Fruit fly (Drosophila melanogaster) whole organism, embryonic: Measurements from ENCODE around the gene CG32462.

Source experiments
- Bgb ChIP-seq: fragments of 200-800 bp; sonication (Bioruptor generic); IDR thresholded peaks from 2 replicates; pipeline ENCODE4 v1.3.6; 2022; ENCODE audit warnings: missing biosample characterization, missing genetic modification characterization; ENCODE audit not compliant: partially characterized antibody
- CG10209 ChIP-seq: fragments of 200-800 bp; sonication (Bioruptor generic); optimal IDR thresholded peaks from 3 replicates; lab custom pipeline; 2017; ENCODE audit warnings: missing biosample characterization, mild to moderate bottlenecking, missing genetic modification characterization, missing genetic modification reagents
- CG11456 ChIP-seq: fragments of 200-800 bp; sonication (Bioruptor generic); IDR thresholded peaks from 3 replicates; pipeline ENCODE4 v1.3.6; 2022; ENCODE audit warnings: missing biosample characterization, missing genetic modification characterization
- CG12155 ChIP-seq: fragments of 200-800 bp; sonication (Bioruptor generic); optimal IDR thresholded peaks from 3 replicates; lab custom pipeline; 2016; ENCODE audit warnings: missing biosample characterization, missing genetic modification characterization
- CG12942 ChIP-seq: fragments of 200-800 bp; sonication (Bioruptor generic); optimal IDR thresholded peaks from 3 replicates; lab custom pipeline; 2016; ENCODE audit warnings: missing biosample characterization, missing genetic modification characterization
- CG14710 ChIP-seq: fragments of 200-800 bp; sonication (Bioruptor generic); optimal IDR thresholded peaks from 3 replicates; lab custom pipeline; 2019; ENCODE audit warnings: missing biosample characterization, mild to moderate bottlenecking, missing genetic modification characterization, moderate library complexity
- CG17359 ChIP-seq: fragments of 200-800 bp; sonication (Bioruptor generic); optimal IDR thresholded peaks from 3 replicates; lab custom pipeline; 2018; ENCODE audit warnings: missing biosample characterization, mild to moderate bottlenecking, missing genetic modification characterization, moderate library complexity
- CG17568 ChIP-seq: fragments of 200-800 bp; sonication (Bioruptor generic); optimal IDR thresholded peaks from 2 replicates; lab custom pipeline; 2018; ENCODE audit warnings: missing biosample characterization, mild to moderate bottlenecking, missing genetic modification characterization, moderate library complexity
- CG2678 ChIP-seq: fragments of 200-800 bp; sonication (Bioruptor generic); optimal IDR thresholded peaks from 3 replicates; lab custom pipeline; 2019; ENCODE audit warnings: missing biosample characterization, mild to moderate bottlenecking, missing genetic modification characterization, moderate library complexity
- CG30431 ChIP-seq: fragments of 200-800 bp; sonication (Bioruptor generic); optimal IDR thresholded peaks from 2 replicates; lab custom pipeline; 2017; ENCODE audit warnings: missing biosample characterization, missing genetic modification characterization
- CG31388 ChIP-seq: fragments of 200-800 bp; sonication (Bioruptor generic); optimal IDR thresholded peaks from 2 replicates; lab custom pipeline; 2016; ENCODE audit warnings: missing biosample characterization, missing genetic modification characterization
- CG3838 ChIP-seq: fragments of 200-800 bp; sonication (Bioruptor generic); optimal IDR thresholded peaks from 3 replicates; lab custom pipeline; 2016; ENCODE audit warnings: missing biosample characterization, missing genetic modification characterization
- CG4820 ChIP-seq: fragments of 200-800 bp; sonication (Bioruptor generic); optimal IDR thresholded peaks from 3 replicates; lab custom pipeline; 2016; ENCODE audit warnings: missing biosample characterization, missing genetic modification characterization
- CG5953 ChIP-seq: fragments of 200-800 bp; sonication (Bioruptor generic); IDR thresholded peaks from 2 replicates; pipeline ENCODE4 v1.3.6; 2022; ENCODE audit warnings: missing biosample characterization, missing genetic modification characterization
- CG6175 ChIP-seq: fragments of 200-800 bp; sonication (Bioruptor generic); IDR thresholded peaks from 3 replicates; pipeline ENCODE4 v1.3.6; 2022; ENCODE audit warnings: missing biosample characterization, missing genetic modification characterization
- CG7963 ChIP-seq: fragments of 200-800 bp; sonication (Bioruptor generic); IDR thresholded peaks from 3 replicates; pipeline ENCODE4 v1.3.6; 2022; ENCODE audit warnings: missing biosample characterization, missing genetic modification characterization; ENCODE audit not compliant: partially characterized antibody
- D ChIP-seq, 2 experiments: fragments of 200-800 bp in 1 of 2; fragments of >200 bp in 1 of 2; sonication (Bioruptor generic) in 1 of 2; optimal IDR thresholded peaks; 2 replicates in 1 of 2; 3 replicates in 1 of 2; lab custom pipeline; 2017; ENCODE audit warnings: mild to moderate bottlenecking in 1 of 2, missing biosample characterization in 1 of 2, missing genetic modification characterization in 1 of 2, missing genetic modification reagents in 1 of 2
- Ets65A ChIP-seq: fragments of 200-800 bp; sonication (Bioruptor generic); peaks from one replicate; lab custom pipeline; 2016; ENCODE audit warnings: missing biosample characterization, missing genetic modification characterization
- Gug ChIP-seq: fragments of 200-800 bp; sonication (Bioruptor generic); IDR thresholded peaks from 4 replicates; pipeline ENCODE4 v1.3.6; 2022; ENCODE audit warnings: missing biosample characterization, missing genetic modification characterization
- HLH4C ChIP-seq: fragments of 200-800 bp; sonication (Bioruptor generic); IDR thresholded peaks from 3 replicates; pipeline ENCODE4 v1.3.6; 2022; ENCODE audit warnings: missing biosample characterization, missing genetic modification characterization; ENCODE audit not compliant: partially characterized antibody
- HLH54F ChIP-seq: fragments of 200-800 bp; sonication (Bioruptor generic); optimal IDR thresholded peaks from 3 replicates; lab custom pipeline; 2016; ENCODE audit warnings: missing biosample characterization, missing genetic modification characterization
- HmgZ ChIP-seq: fragments of 200-800 bp; sonication (Bioruptor generic); optimal IDR thresholded peaks from 2 replicates; lab custom pipeline; 2018; ENCODE audit warnings: missing biosample characterization, mild to moderate bottlenecking, missing genetic modification characterization
- Med ChIP-seq: fragments of 200-800 bp; sonication (Bioruptor generic); peaks from one replicate; lab custom pipeline; 2016; ENCODE audit warnings: missing biosample characterization, missing genetic modification characterization, mild to moderate bottlenecking, inconsistent platforms, moderate library complexity
- Nf-YB ChIP-seq: fragments of 200-800 bp; sonication (Bioruptor generic); optimal IDR thresholded peaks from 3 replicates; lab custom pipeline; 2019; ENCODE audit warnings: missing biosample characterization, mild to moderate bottlenecking, missing genetic modification characterization, moderate library complexity
- Sox100B ChIP-seq: fragments of 200-800 bp; sonication (Bioruptor generic); optimal IDR thresholded peaks from 3 replicates; lab custom pipeline; 2018; ENCODE audit warnings: missing biosample characterization, mild to moderate bottlenecking, missing genetic modification characterization
- Tbp ChIP-seq: fragments of >200 bp; optimal IDR thresholded peaks from 2 replicates; lab custom pipeline; 2018; ENCODE audit warnings: missing biosample characterization, missing genetic modification characterization
- Trl ChIP-seq, 3 experiments: fragments of >200 bp in 2 of 3; fragments of 200-800 bp in 1 of 3; sonication (Bioruptor generic) in 1 of 3; optimal IDR thresholded peaks; 2 replicates in 1 of 3; 3 replicates in 2 of 3; lab custom pipeline; 2016 to 2017; ENCODE audit warnings: missing biosample characterization in 1 of 3, missing genetic modification characterization in 1 of 3
- Xbp1 ChIP-seq: fragments of 200-800 bp; sonication (Bioruptor generic); optimal IDR thresholded peaks from 3 replicates; lab custom pipeline; 2016; ENCODE audit warnings: missing biosample characterization, mild to moderate bottlenecking, missing genetic modification characterization
- ash1 ChIP-seq: fragments of 200-800 bp; sonication (Bioruptor generic); optimal IDR thresholded peaks from 2 replicates; lab custom pipeline; 2018; ENCODE audit warnings: missing biosample characterization, mild to moderate bottlenecking, missing genetic modification characterization
- btn ChIP-seq: fragments of 200-800 bp; sonication (Bioruptor generic); optimal IDR thresholded peaks from 2 replicates; lab custom pipeline; 2016; ENCODE audit warnings: missing biosample characterization, missing genetic modification characterization
- corto ChIP-seq: fragments of 200-800 bp; sonication (Bioruptor generic); optimal IDR thresholded peaks from 2 replicates; lab custom pipeline; 2016; ENCODE audit warnings: missing biosample characterization, mild to moderate bottlenecking, missing genetic modification characterization, moderate library complexity
- crol ChIP-seq: fragments of 200-800 bp; sonication (Bioruptor generic); IDR thresholded peaks from 2 replicates; pipeline ENCODE4 v1.3.6; 2022; ENCODE audit warnings: missing biosample characterization, missing genetic modification characterization
- eve ChIP-seq, 2 experiments: fragments of >200 bp; optimal IDR thresholded peaks; 2 replicates each; lab custom pipeline; 2017; ENCODE audit warnings: missing biosample characterization in 2 of 2, missing genetic modification characterization in 2 of 2
- fd3F ChIP-seq: fragments of 200-800 bp; sonication (Bioruptor generic); optimal IDR thresholded peaks from 2 replicates; lab custom pipeline; 2018; ENCODE audit warnings: missing biosample characterization, mild to moderate bottlenecking, missing genetic modification characterization, moderate library complexity
- gce ChIP-seq: fragments of 200-800 bp; sonication (Bioruptor generic); IDR thresholded peaks from 3 replicates; pipeline ENCODE4 v1.3.6; 2022; ENCODE audit warnings: missing biosample characterization, missing genetic modification characterization
- kay ChIP-seq: fragments of 200-800 bp; sonication (Bioruptor generic); optimal IDR thresholded peaks from 2 replicates; lab custom pipeline; 2016; ENCODE audit warnings: missing biosample characterization, missing genetic modification characterization
- knrl ChIP-seq: fragments of 200-800 bp; sonication (Bioruptor generic); IDR thresholded peaks from 3 replicates; pipeline ENCODE4 v1.3.6; 2022; ENCODE audit warnings: missing biosample characterization, missing genetic modification characterization; ENCODE audit not compliant: partially characterized antibody
- maf-S ChIP-seq: fragments of 200-800 bp; sonication (Bioruptor generic); optimal IDR thresholded peaks from 2 replicates; lab custom pipeline; 2016; ENCODE audit warnings: missing biosample characterization, missing genetic modification characterization
- psq ChIP-seq: fragments of 200-800 bp; sonication (Bioruptor generic); optimal IDR thresholded peaks from 2 replicates; lab custom pipeline; 2017; ENCODE audit warnings: missing biosample characterization, missing genetic modification characterization
- sens-2 ChIP-seq: fragments of 200-800 bp; sonication (Bioruptor generic); IDR thresholded peaks from 2 replicates; pipeline ENCODE4 v1.3.6; 2022; ENCODE audit warnings: missing biosample characterization, missing genetic modification characterization
- sna ChIP-seq: fragments of 200-800 bp; sonication (Bioruptor generic); IDR thresholded peaks from 2 replicates; pipeline ENCODE4 v1.3.6; 2022; ENCODE audit warnings: missing biosample characterization, missing genetic modification characterization; ENCODE audit not compliant: partially characterized antibody
- stc ChIP-seq: fragments of 200-800 bp; sonication (Bioruptor generic); IDR thresholded peaks from 2 replicates; pipeline ENCODE4 v1.3.6; 2022; ENCODE audit warnings: missing biosample characterization, missing genetic modification characterization
- tgo ChIP-seq: fragments of 200-800 bp; sonication (Bioruptor generic); IDR thresholded peaks from 3 replicates; pipeline ENCODE4 v1.3.6; 2022; ENCODE audit warnings: missing biosample characterization, missing genetic modification characterization
- tll ChIP-seq, 2 experiments: fragments of 200-800 bp in 1 of 2; fragments of >200 bp in 1 of 2; sonication (Bioruptor generic) in 1 of 2; optimal IDR thresholded peaks; 2 replicates each; lab custom pipeline; 2017 to 2019; ENCODE audit warnings: missing biosample characterization in 2 of 2, missing genetic modification characterization in 2 of 2, mild to moderate bottlenecking in 1 of 2, moderate library complexity in 1 of 2
- toy ChIP-seq: fragments of 200-800 bp; sonication (Bioruptor generic); IDR thresholded peaks from 2 replicates; pipeline ENCODE4 v1.3.6; 2022; ENCODE audit warnings: missing biosample characterization, missing genetic modification characterization
- tx ChIP-seq: fragments of 200-800 bp; sonication (Bioruptor generic); optimal IDR thresholded peaks from 2 replicates; lab custom pipeline; 2016; ENCODE audit warnings: missing biosample characterization, missing genetic modification characterization
- vfl ChIP-seq: fragments of 200-800 bp; sonication (Bioruptor generic); optimal IDR thresholded peaks from 2 replicates; lab custom pipeline; 2016; ENCODE audit warnings: missing biosample characterization, missing genetic modification characterization
- zfh1 ChIP-seq: fragments of 200-800 bp; sonication (Bioruptor generic); IDR thresholded peaks from 3 replicates; pipeline ENCODE4 v1.3.6; 2022; ENCODE audit warnings: missing biosample characterization, missing genetic modification characterization

CG32462 gene

dm6 chr3L:22824668-22825192, 28.6 kb downstream of the CG32462 start (continued):
- TF ChIP-seq CG30431 (no peak), btn (GFP tag; lab: Kevin White, UChicago) (no peak), Tbp (GFP tag; lab: Kevin White, UChicago) (no peak), CG17568 (peak; percentile 11), ash1 (GFP tag; lab: Kevin White, UChicago) (no peak), knrl (GFP tag; lab: Robert Waterston, UW) (no peak), Sox100B (no peak), CG4820 (GFP tag; lab: Kevin White, UChicago) (no peak), CG10209 (GFP tag; lab: Kevin White, UChicago) (no peak), psq (GFP tag; lab: Kevin White, UChicago) (no peak), CG5953 (GFP tag; lab: Robert Waterston, UW) (no peak), stc (GFP tag; lab: Robert Waterston, UW) (no peak; the same call in 1 of the 2 replicates), Bgb (GFP tag; lab: Robert Waterston, UW) (peak; percentile 30; the same call in 1 of the 2 replicates), CG6175 (GFP tag; lab: Robert Waterston, UW) (peak; percentile 77; the same call in 2 of the 3 replicates), CG12942 (GFP tag; lab: Kevin White, UChicago) (no peak)

- TF ChIP-seq sna = no peak
- no peak for TF ChIP-seq eve (GFP tag; optimal IDR thresholded peaks at IDR 0.05; lab: Kevin White, UChicago)
- TF ChIP-seq fd3F = no peak
- TF ChIP-seq Xbp1 (GFP tag; lab: Kevin White, UChicago) = no peak
- no peak for TF ChIP-seq vfl (GFP tag; lab: Kevin White, UChicago)
- TF ChIP-seq tx (GFP tag; lab: Kevin White, UChicago) = no peak
- TF ChIP-seq CG11456 (GFP tag; lab: Robert Waterston, UW) = no peak
- TF ChIP-seq Ets65A (GFP tag; lab: Kevin White, UChicago) = peak; percentile 1
- TF ChIP-seq HLH4C (GFP tag; lab: Robert Waterston, UW) = 0 out of 3 replicates have a peak, but pooled peaks have one; percentile 13
- no peak for TF ChIP-seq CG31388 (GFP tag; lab: Kevin White, UChicago)
- 0 out of 2 replicates have a peak, but pooled peaks have one; percentile 11 for TF ChIP-seq crol (GFP tag; lab: Robert Waterston, UW)
- TF ChIP-seq Trl (optimal IDR thresholded peaks at IDR 0.05; lab: Kevin White, UChicago) = no peak
- no peak for TF ChIP-seq Trl (GFP tag; optimal IDR thresholded peaks at IDR 0.05; lab: Kevin White, UChicago)
- no peak for TF ChIP-seq CG12942 (GFP tag; lab: Kevin White, UChicago)
- TF ChIP-seq HLH54F (GFP tag; lab: Kevin White, UChicago) = no peak
- no peak for TF ChIP-seq CG17359 (tag; lab: Kevin White, UChicago)
- no peak for TF ChIP-seq Med (GFP tag; lab: Kevin White, UChicago)
- no peak for TF ChIP-seq CG12155
- no peak for TF ChIP-seq toy (GFP tag; lab: Robert Waterston, UW)
- TF ChIP-seq Gug (GFP tag; lab: Robert Waterston, UW) = no peak
- no peak for TF ChIP-seq CG14710
- TF ChIP-seq gce = no peak
- TF ChIP-seq CG7963 (GFP tag; lab: Robert Waterston, UW) = no peak
- no peak for TF ChIP-seq CG3838 (GFP tag; lab: Kevin White, UChicago)
- TF ChIP-seq tll (GFP tag; optimal IDR thresholded peaks at IDR 0.05; lab: Kevin White, UChicago) = no peak
- no peak for TF ChIP-seq kay (GFP tag; lab: Kevin White, UChicago)
- TF ChIP-seq stc (GFP tag; lab: Robert Waterston, UW) = no peak
- TF ChIP-seq zfh1 (GFP tag; lab: Robert Waterston, UW) = no peak
- TF ChIP-seq corto (GFP tag; lab: Kevin White, UChicago) = peak; percentile 33
- TF ChIP-seq CG2678 (tag; lab: Kevin White, UChicago) = no peak
- no peak for TF ChIP-seq Nf-YB (GFP tag; lab: Kevin White, UChicago)
- TF ChIP-seq sens-2 (GFP tag; lab: Robert Waterston, UW) = no peak
- no peak for TF ChIP-seq D (optimal IDR thresholded peaks at IDR 0.05; lab: Kevin White, UChicago)
- no peak for TF ChIP-seq D (GFP tag; optimal IDR thresholded peaks at IDR 0.05; lab: Kevin White, UChicago)
- TF ChIP-seq HmgZ (tag; lab: Kevin White, UChicago) = no peak
- no peak for TF ChIP-seq maf-S
- no peak for TF ChIP-seq tgo (GFP tag; lab: Robert Waterston, UW)
Measured at dm6 chr3L:22823230-22823629, 30.1 kb downstream of the CG32462 start.
